Worm (Caenorhabditis elegans): Measurements from ENCODE around the gene snt-2.

snt-2 gene

DNA sequence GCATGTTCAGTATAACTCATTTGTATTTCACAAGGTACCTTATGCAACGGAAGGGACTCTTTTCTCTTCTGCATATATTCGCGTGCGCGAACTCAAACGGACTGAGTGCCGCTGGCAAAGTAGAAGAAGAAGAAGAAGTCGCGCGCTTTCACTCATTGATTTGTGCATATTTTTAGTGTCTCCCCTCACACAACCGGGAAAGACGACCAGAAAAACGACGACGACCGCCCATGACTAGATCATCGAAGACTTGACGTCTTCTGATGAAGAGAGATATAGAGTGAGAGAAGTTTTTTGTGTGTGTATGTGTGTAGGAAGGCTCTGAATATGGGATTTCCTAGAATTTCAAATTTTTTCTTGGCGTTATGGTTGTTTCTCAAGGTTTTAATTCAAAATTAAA is 29.1 kb downstream of the snt-2 start:
- TF ChIP-seq ceh-31 (tag; optimal IDR thresholded peaks at IDR 0.05) (peak; percentile 8), unc-42 (tag; optimal IDR thresholded peaks at IDR 0.05) (peak; percentile 44), npax-4 (tag; optimal IDR thresholded peaks at IDR 0.05) (no peak), fax-1 (tag; optimal IDR thresholded peaks at IDR 0.05) (no peak), ceh-48 (tag; optimal IDR thresholded peaks at IDR 0.05) (peak; percentile 19), elt-4 (tag; optimal IDR thresholded peaks at IDR 0.05) (no peak), ceh-22 (tag; optimal IDR thresholded peaks at IDR 0.05) (no peak)

DNA sequence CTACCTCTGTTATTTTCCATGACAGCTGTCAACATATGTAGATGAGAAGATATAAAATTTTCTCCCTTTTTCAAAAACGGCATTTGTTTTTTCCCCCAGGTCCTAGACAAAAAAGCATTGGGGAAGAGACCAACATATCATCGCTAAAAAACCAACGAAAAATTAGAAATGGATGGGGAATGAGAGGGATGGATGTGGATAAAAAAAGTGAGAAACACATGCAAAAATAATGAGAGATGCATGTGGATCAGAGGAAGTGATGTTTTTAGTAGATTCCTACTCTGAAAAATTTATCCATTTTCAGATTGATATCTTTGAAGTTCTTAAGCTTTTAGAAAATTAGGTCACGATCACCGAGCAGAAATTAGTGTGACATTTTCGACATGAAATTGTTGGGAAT is 31.0 kb downstream of the snt-2 start:
- TF ChIP-seq tbx-7 (tag; optimal IDR thresholded peaks at IDR 0.05): no peak
- no peak for TF ChIP-seq ceh-48 (tag; optimal IDR thresholded peaks at IDR 0.05)
- TF ChIP-seq unc-86 (tag; optimal IDR thresholded peaks at IDR 0.05): no peak
- no peak for TF ChIP-seq madf-2 (tag; optimal IDR thresholded peaks at IDR 0.05)
- no peak for TF ChIP-seq ceh-22 (tag; optimal IDR thresholded peaks at IDR 0.05)
- TF ChIP-seq hlh-15 (tag; optimal IDR thresholded peaks at IDR 0.05): no peak
- TF ChIP-seq pag-3 (tag; optimal IDR thresholded peaks at IDR 0.05; ENCODE audit: borderline replicate concordance): no peak
- no peak for TF ChIP-seq unc-3 (GFP tag; conservative IDR thresholded peaks at IDR 0.05)
- TF ChIP-seq unc-3 (tag; optimal IDR thresholded peaks at IDR 0.05): no peak
- no peak for TF ChIP-seq hlh-8 (tag; optimal IDR thresholded peaks at IDR 0.05)
- TF ChIP-seq K09A11.1 (tag; optimal IDR thresholded peaks at IDR 0.05; ENCODE audit: insufficient read depth): no peak
- no peak for TF ChIP-seq gmeb-2 (tag; optimal IDR thresholded peaks at IDR 0.05)
- TF ChIP-seq tbx-2 (tag; optimal IDR thresholded peaks at IDR 0.05): no peak
- no peak for TF ChIP-seq nhr-11 (tag; optimal IDR thresholded peaks at IDR 0.05)
- no peak for TF ChIP-seq ceh-2 (tag; optimal IDR thresholded peaks at IDR 0.05)

DNA sequence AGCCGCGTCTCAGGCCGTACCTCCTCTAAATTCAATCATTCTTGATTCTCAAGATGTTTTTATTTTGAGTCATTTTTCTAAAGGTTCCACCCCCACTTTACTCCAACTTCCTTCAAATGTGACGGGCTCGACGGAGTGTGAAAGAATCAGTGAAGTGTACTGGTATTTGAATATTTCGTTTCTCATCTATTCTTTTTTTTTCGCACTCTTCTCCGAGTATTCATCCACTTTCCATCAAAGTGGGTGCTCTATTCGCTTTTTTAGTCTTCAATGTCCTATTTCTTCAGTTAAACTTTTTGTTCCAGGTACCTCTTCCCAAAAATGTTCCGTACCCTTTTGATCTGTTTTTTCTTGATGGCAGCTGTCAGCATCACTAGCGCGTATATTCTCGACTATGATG is 32.1 kb downstream of the snt-2 start, which contains the start of gene nlp-52:
TSS of gene nlp-52 (plus strand) at position 301 of the 400 bp plus-strand sequence.
- TF ChIP-seq unc-55 (GFP tag; optimal IDR thresholded peaks at IDR 0.05) (no peak), sox-4 (tag; optimal IDR thresholded peaks at IDR 0.05) (no peak), ref-2 (tag; optimal IDR thresholded peaks at IDR 0.05) (no peak), Y22D7AL.16 (tag; optimal IDR thresholded peaks at IDR 0.05) (no peak), K02D7.2 (tag; optimal IDR thresholded peaks at IDR 0.05) (no peak), fkh-6 (tag; optimal IDR thresholded peaks at IDR 0.05) (no peak), nhr-232 (tag; optimal IDR thresholded peaks at IDR 0.05) (no peak), che-1 (tag; optimal IDR thresholded peaks at IDR 0.05) (no peak), unc-86 (tag; optimal IDR thresholded peaks at IDR 0.05) (no peak), ceh-45 (GFP tag; IDR thresholded peaks at IDR 0.05) (no peak), nfya-1 (tag; optimal IDR thresholded peaks at IDR 0.05) (no peak), tbx-7 (tag; optimal IDR thresholded peaks at IDR 0.05) (no peak), elt-2 (tag; optimal IDR thresholded peaks at IDR 0.05) (no peak), ceh-6 (GFP tag; optimal IDR thresholded peaks at IDR 0.05) (no peak), unc-42 (tag; optimal IDR thresholded peaks at IDR 0.05) (no peak), ets-4 (tag; optimal IDR thresholded peaks at IDR 0.05) (no peak), F13H6.1 (tag; optimal IDR thresholded peaks at IDR 0.05) (no peak), fkh-10 (GFP tag; optimal IDR thresholded peaks at IDR 0.05) (no peak)

DNA sequence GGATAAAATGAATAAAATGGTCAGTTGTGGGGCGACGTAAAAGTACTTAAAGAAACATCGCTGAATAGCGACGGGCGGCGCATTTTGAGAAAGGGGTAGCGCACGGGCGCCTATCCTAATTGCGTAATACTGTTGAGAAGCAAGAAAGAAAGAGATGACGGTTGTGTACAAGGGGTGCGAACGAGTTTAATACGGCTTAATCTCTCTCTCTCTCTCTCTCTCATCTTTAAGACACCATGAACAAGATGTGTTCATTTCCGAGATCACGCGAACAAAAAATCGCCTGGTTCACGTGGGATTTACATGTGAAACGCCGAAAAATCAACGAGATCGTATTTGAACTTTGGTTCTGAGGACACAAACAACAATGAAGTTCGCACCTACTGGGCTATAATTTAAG is 33.9 kb downstream of the snt-2 start:
- no peak for TF ChIP-seq K09A11.1 (tag; optimal IDR thresholded peaks at IDR 0.05; ENCODE audit: insufficient read depth)
- no peak for TF ChIP-seq ceh-45 (GFP tag; IDR thresholded peaks at IDR 0.05)
- TF ChIP-seq hlh-8 (tag; optimal IDR thresholded peaks at IDR 0.05): no peak
- no peak for TF ChIP-seq ceh-6 (GFP tag; optimal IDR thresholded peaks at IDR 0.05)
- TF ChIP-seq ets-4 (tag; optimal IDR thresholded peaks at IDR 0.05): no peak
- TF ChIP-seq unc-86 (tag; optimal IDR thresholded peaks at IDR 0.05): no peak
- TF ChIP-seq fkh-10 (GFP tag; optimal IDR thresholded peaks at IDR 0.05): no peak
- TF ChIP-seq dmd-4 (tag; optimal IDR thresholded peaks at IDR 0.05; ENCODE audit: borderline replicate concordance): no peak
- no peak for TF ChIP-seq elt-2 (tag; optimal IDR thresholded peaks at IDR 0.05)
- TF ChIP-seq mec-3 (tag; optimal IDR thresholded peaks at IDR 0.05; ENCODE audit: borderline replicate concordance): no peak
- no peak for TF ChIP-seq sox-4 (tag; optimal IDR thresholded peaks at IDR 0.05)
